Worm (Caenorhabditis elegans) whole organism, L1 larva: ENCODE measurements around the gene egl-45.
A peak's percentile ranks its signal among the peaks of the same experiment; 100 is the strongest.

ENCODE experiments used
- C04F5.9 ChIP-seq: sonication (generic microtip); optimal IDR thresholded peaks from 2 replicates; lab custom pipeline; 2016; ENCODE audit warnings: missing genetic modification characterization, missing compliant biosample characterization
- C34B4.2 ChIP-seq: sonication (generic microtip); optimal IDR thresholded peaks from 2 replicates; lab custom pipeline; 2017; ENCODE audit warnings: mild to moderate bottlenecking, missing genetic modification characterization, missing compliant biosample characterization
- Y116A8C.19 ChIP-seq: sonication (generic microtip); optimal IDR thresholded peaks from 2 replicates; lab custom pipeline; 2016; ENCODE audit warnings: missing compliant biosample characterization, missing genetic modification characterization, borderline replicate concordance
- aha-1 ChIP-seq: fragments of 150-350 bp; optimal IDR thresholded peaks from 2 replicates; lab custom pipeline; 2014; ENCODE audit warnings: missing biosample characterization, missing genetic modification characterization
- aly-2 ChIP-seq: fragments of 150-350 bp; optimal IDR thresholded peaks from 2 replicates; lab custom pipeline; 2014; ENCODE audit warnings: missing biosample characterization, missing genetic modification characterization
- ceh-63 ChIP-seq: fragments of 200-800 bp; sonication (Bioruptor generic); optimal IDR thresholded peaks from 2 replicates; lab custom pipeline; 2018; ENCODE audit warnings: mild to moderate bottlenecking, missing genetic modification characterization, missing compliant biosample characterization
- ceh-8 ChIP-seq: fragments of 200-800 bp; sonication (Bioruptor generic); optimal IDR thresholded peaks from 2 replicates; lab custom pipeline; 2018; ENCODE audit warnings: mild to moderate bottlenecking, missing genetic modification characterization, moderate library complexity, missing compliant biosample characterization
- ceh-82 ChIP-seq, 3 experiments: fragments of 150-350 bp in 1 of 3; sonication (generic microtip) in 2 of 3; optimal IDR thresholded peaks; 2 replicates each; lab custom pipeline; 2014 to 2017; ENCODE audit warnings: missing biosample characterization in 3 of 3, missing genetic modification characterization in 3 of 3
- ceh-90 ChIP-seq: sonication (generic microtip); optimal IDR thresholded peaks from 2 replicates; lab custom pipeline; 2016; ENCODE audit warnings: missing genetic modification characterization, missing compliant biosample characterization
- ces-1 ChIP-seq: fragments of 150-350 bp; optimal IDR thresholded peaks from 2 replicates; lab custom pipeline; 2014; ENCODE audit warnings: missing biosample characterization, missing genetic modification reagents, missing genetic modification characterization
- dsc-1 ChIP-seq: sonication (generic microtip); optimal IDR thresholded peaks from 2 replicates; lab custom pipeline; 2016; ENCODE audit warnings: mild to moderate bottlenecking, missing genetic modification characterization, missing compliant biosample characterization
- efl-1 ChIP-seq, 4 experiments: fragments of 150-350 bp; optimal IDR thresholded peaks in 3 of 4; peaks in 1 of 4; 1 replicate in 1 of 4; 2 replicates in 3 of 4; lab custom pipeline; 2014; ENCODE audit warnings: missing biosample characterization in 2 of 4, missing genetic modification characterization in 2 of 4, missing genetic modification reagents in 2 of 4
- efl-3 ChIP-seq: fragments of 200-800 bp; sonication (Bioruptor generic); optimal IDR thresholded peaks from 2 replicates; lab custom pipeline; 2018; ENCODE audit warnings: mild to moderate bottlenecking, missing genetic modification characterization, missing compliant biosample characterization
- egl-13 ChIP-seq: sonication (generic microtip); optimal IDR thresholded peaks from 2 replicates; lab custom pipeline; 2016; ENCODE audit warnings: missing genotype, missing genetic modification reagents, missing genetic modification characterization, missing compliant biosample characterization
- elt-2 ChIP-seq: sonication (generic microtip); optimal IDR thresholded peaks from 2 replicates; lab custom pipeline; 2016; ENCODE audit warnings: missing genetic modification characterization, mild to moderate bottlenecking, inconsistent platforms, missing compliant biosample characterization, missing genetic modification reagents
- elt-3 ChIP-seq, 6 experiments: fragments of 150-350 bp in 1 of 6; sonication (generic microtip); optimal IDR thresholded peaks; 2 replicates each; lab custom pipeline; 2017 to 2018; ENCODE audit warnings: missing biosample characterization in 6 of 6, missing genetic modification characterization in 6 of 6, inconsistent platforms in 1 of 6
- ets-5 ChIP-seq: fragments of 200-800 bp; sonication (Bioruptor generic); IDR thresholded peaks from 2 replicates; pipeline ENCODE4 v1.3.6; 2022; ENCODE audit warnings: missing genetic modification characterization, missing compliant biosample characterization
- fkh-10 ChIP-seq: sonication (generic microtip); optimal IDR thresholded peaks from 2 replicates; lab custom pipeline; 2017; ENCODE audit warnings: missing biosample characterization, missing genetic modification reagents, missing genetic modification characterization
- fkh-4 ChIP-seq: sonication (generic microtip); optimal IDR thresholded peaks from 2 replicates; lab custom pipeline; 2016; ENCODE audit warnings: missing compliant biosample characterization, missing genetic modification characterization, borderline replicate concordance
- fkh-8 ChIP-seq: sonication (generic microtip); optimal IDR thresholded peaks from 2 replicates; lab custom pipeline; 2016; ENCODE audit warnings: mild to moderate bottlenecking, missing genetic modification characterization, missing compliant biosample characterization
- isw-1 ChIP-seq: fragments of 200-800 bp; sonication (Bioruptor generic); IDR thresholded peaks from 2 replicates; pipeline ENCODE4 v1.3.6; 2022; ENCODE audit warnings: missing genetic modification characterization, missing compliant biosample characterization
- jun-1 ChIP-seq: fragments of 150-350 bp; optimal IDR thresholded peaks from 2 replicates; lab custom pipeline; 2014; ENCODE audit warnings: missing biosample characterization, missing genetic modification reagents, missing genetic modification characterization
- lin-14 ChIP-seq: fragments of 200-800 bp; sonication (Bioruptor generic); optimal IDR thresholded peaks from 2 replicates; lab custom pipeline; 2018; ENCODE audit warnings: mild to moderate bottlenecking, missing genetic modification characterization, moderate library complexity, missing compliant biosample characterization
- lin-35 ChIP-seq, 2 experiments: fragments of 150-350 bp; optimal IDR thresholded peaks; 2 replicates each; lab custom pipeline; 2014; ENCODE audit warnings: missing biosample characterization in 2 of 2, missing genetic modification characterization in 2 of 2, missing genetic modification reagents in 2 of 2
- mdl-1 ChIP-seq, 2 experiments: fragments of 150-350 bp; optimal IDR thresholded peaks; 2 replicates each; lab custom pipeline; 2014 to 2017; ENCODE audit warnings: missing biosample characterization in 2 of 2, missing genetic modification characterization in 2 of 2, inconsistent platforms in 1 of 2
- mep-1 ChIP-seq: fragments of 150-350 bp; optimal IDR thresholded peaks from 2 replicates; lab custom pipeline; 2014; ENCODE audit warnings: missing biosample characterization, missing genetic modification characterization
- nhr-11 ChIP-seq: fragments of 150-350 bp; optimal IDR thresholded peaks from 2 replicates; lab custom pipeline; 2014; ENCODE audit warnings: missing biosample characterization, missing genetic modification characterization
- nhr-12 ChIP-seq: sonication (generic microtip); optimal IDR thresholded peaks from 2 replicates; lab custom pipeline; 2017; ENCODE audit warnings: missing biosample characterization, missing genetic modification characterization
- nhr-28 ChIP-seq: fragments of 150-350 bp; optimal IDR thresholded peaks from 2 replicates; lab custom pipeline; 2014; ENCODE audit warnings: missing biosample characterization, missing genetic modification characterization
- nhr-47 ChIP-seq: sonication (generic microtip); optimal IDR thresholded peaks from 2 replicates; lab custom pipeline; 2016; ENCODE audit warnings: mild to moderate bottlenecking, missing genetic modification characterization, moderate library complexity, missing compliant biosample characterization
- nhr-71 ChIP-seq: sonication (generic microtip); optimal IDR thresholded peaks from 2 replicates; lab custom pipeline; 2016; ENCODE audit warnings: mild to moderate bottlenecking, missing genetic modification characterization, moderate library complexity, missing compliant biosample characterization
- nhr-84 ChIP-seq: sonication (generic microtip); optimal IDR thresholded peaks from 2 replicates; lab custom pipeline; 2017; ENCODE audit warnings: missing biosample characterization, missing genetic modification characterization
- pag-3 ChIP-seq: sonication (generic microtip); optimal IDR thresholded peaks from 2 replicates; lab custom pipeline; 2017; ENCODE audit warnings: missing genetic modification characterization, mild to moderate bottlenecking, missing compliant biosample characterization, antibody characterized with exemption, borderline replicate concordance; ENCODE audit not compliant: insufficient read depth
- pax-3 ChIP-seq: fragments of 200-800 bp; sonication (Bioruptor generic); optimal IDR thresholded peaks from 2 replicates; lab custom pipeline; 2018; ENCODE audit warnings: mild to moderate bottlenecking, missing genetic modification characterization, moderate library complexity, missing compliant biosample characterization
- pqm-1 ChIP-seq: sonication (generic microtip); optimal IDR thresholded peaks from 3 replicates; lab custom pipeline; 2017; ENCODE audit warnings: missing biosample characterization, missing genetic modification characterization
- rnt-1 ChIP-seq: sonication (generic microtip); optimal IDR thresholded peaks from 2 replicates; lab custom pipeline; 2016; ENCODE audit warnings: mild to moderate bottlenecking, missing genetic modification characterization, moderate library complexity, missing compliant biosample characterization
- snpc-4 ChIP-seq: fragments of 150-350 bp; optimal IDR thresholded peaks from 2 replicates; lab custom pipeline; 2014; ENCODE audit warnings: missing biosample characterization, missing genetic modification characterization
- sox-4 ChIP-seq: sonication (generic microtip); optimal IDR thresholded peaks from 2 replicates; lab custom pipeline; 2016; ENCODE audit warnings: missing genetic modification characterization, missing compliant biosample characterization
- sup-37 ChIP-seq: fragments of 200-800 bp; sonication (Bioruptor generic); optimal IDR thresholded peaks from 2 replicates; lab custom pipeline; 2018; ENCODE audit warnings: mild to moderate bottlenecking, missing genetic modification characterization, missing compliant biosample characterization
- swsn-7 ChIP-seq: sonication (generic microtip); optimal IDR thresholded peaks from 2 replicates; lab custom pipeline; 2016; ENCODE audit warnings: missing genetic modification characterization, missing compliant biosample characterization
- tlp-1 ChIP-seq: fragments of 150-350 bp; optimal IDR thresholded peaks from 2 replicates; lab custom pipeline; 2014; ENCODE audit warnings: missing biosample characterization, missing genetic modification characterization
- unc-130 ChIP-seq: fragments of 150-350 bp; optimal IDR thresholded peaks from 2 replicates; lab custom pipeline; 2017; ENCODE audit warnings: missing biosample characterization, missing genetic modification characterization, inconsistent platforms
- unc-86 ChIP-seq: sonication (generic microtip); optimal IDR thresholded peaks from 2 replicates; lab custom pipeline; 2016; ENCODE audit warnings: missing genetic modification characterization, missing compliant biosample characterization
- unc-98 ChIP-seq: fragments of 200-800 bp; sonication (Bioruptor generic); IDR thresholded peaks from 2 replicates; pipeline ENCODE4 v1.3.6; 2022; ENCODE audit warnings: missing genetic modification characterization, missing compliant biosample characterization
- vab-15 ChIP-seq: sonication (generic microtip); optimal IDR thresholded peaks from 2 replicates; lab custom pipeline; 2017; ENCODE audit warnings: missing genotype, mild to moderate bottlenecking, missing genetic modification characterization, missing compliant biosample characterization
- xbp-1 ChIP-seq: sonication (generic microtip); optimal IDR thresholded peaks from 2 replicates; lab custom pipeline; 2016; ENCODE audit warnings: missing genetic modification characterization, missing compliant biosample characterization
- zag-1 ChIP-seq: fragments of 150-350 bp; optimal IDR thresholded peaks from 2 replicates; lab custom pipeline; 2014; ENCODE audit warnings: missing biosample characterization, missing genetic modification characterization
- zip-4 ChIP-seq: fragments of 200-800 bp; sonication (Bioruptor generic); optimal IDR thresholded peaks from 2 replicates; lab custom pipeline; 2018; ENCODE audit warnings: mild to moderate bottlenecking, missing genetic modification characterization, moderate library complexity, missing compliant biosample characterization
- ztf-11 ChIP-seq, 2 experiments: sonication (generic microtip); optimal IDR thresholded peaks; 2 replicates each; lab custom pipeline; 2016 to 2017; ENCODE audit warnings: missing genetic modification characterization in 2 of 2, missing biosample characterization in 1 of 2, missing compliant biosample characterization in 1 of 2
- ztf-4 ChIP-seq: fragments of 150-350 bp; optimal IDR thresholded peaks from 2 replicates; lab custom pipeline; 2014; ENCODE audit warnings: missing biosample characterization, missing genetic modification characterization

egl-45 gene

DNA sequence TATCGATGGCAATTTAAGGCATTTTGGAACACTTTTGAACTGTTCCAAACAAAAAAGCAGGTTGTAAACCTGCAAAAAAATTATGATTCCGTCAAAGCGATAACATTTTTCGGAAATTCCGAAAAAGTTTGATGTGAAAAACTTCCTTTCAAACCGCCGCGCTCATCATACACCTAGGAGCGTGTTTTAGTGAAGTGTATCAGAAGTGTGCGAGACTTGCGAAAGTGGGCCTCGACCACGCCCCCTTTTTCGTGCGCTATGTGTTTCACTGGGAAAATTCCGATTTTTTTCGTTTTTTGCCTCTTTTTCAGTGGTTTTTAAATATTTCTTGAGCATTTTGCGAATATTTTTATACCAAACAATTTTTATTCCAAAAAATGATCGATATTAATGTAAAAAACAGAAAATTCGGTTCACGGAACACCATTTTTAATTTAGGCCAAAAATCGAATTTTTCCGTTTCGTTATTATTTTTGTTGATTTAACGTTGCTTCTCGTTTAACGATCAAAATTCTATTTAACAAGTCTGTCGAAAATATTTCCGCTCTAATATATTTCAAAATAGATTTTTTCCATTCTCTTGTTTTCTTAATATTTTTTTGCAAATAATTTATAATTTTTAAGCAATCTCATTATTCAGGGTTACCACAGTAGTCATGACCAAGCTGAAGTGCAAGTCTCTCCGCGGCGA is 26.2 kb upstream of the egl-45 start, which contains the start of gene rpl-35 (continued):
- peak; percentile 100 for TF ChIP-seq lin-14 (GFP tag; lab: Kevin White, UChicago)
- TF ChIP-seq nhr-47 (tag; lab: Kevin White, UChicago) = peak; percentile 100
- TF ChIP-seq mep-1 = peak; percentile 99
- no peak for TF ChIP-seq tlp-1 (tag; lab: Kevin White, UChicago)
- peak; percentile 98 for TF ChIP-seq ceh-63 (GFP tag; lab: Kevin White, UChicago)
- TF ChIP-seq pqm-1 (tag; lab: Kevin White, UChicago) = peak; percentile 71
- TF ChIP-seq nhr-12 (tag; lab: Kevin White, UChicago) = peak; percentile 79
- peak; percentile 79 for TF ChIP-seq ceh-90
- peak; percentile 100 for TF ChIP-seq dsc-1
- peak; percentile 91 for TF ChIP-seq ces-1 (GFP tag; lab: Kevin White, UChicago)
- TF ChIP-seq elt-2 = peak; percentile 98
- TF ChIP-seq pag-3 (tag; lab: Kevin White, UChicago) = peak; percentile 53
- peak; percentile 98 for TF ChIP-seq fkh-4
- peak; percentile 100 for TF ChIP-seq rnt-1 (tag; lab: Kevin White, UChicago)
- TF ChIP-seq isw-1 (GFP tag; lab: Robert Waterston, UW) = peak; percentile 100
- TF ChIP-seq zip-4 (GFP tag; lab: Kevin White, UChicago) = peak; percentile 98
- peak; percentile 99 for TF ChIP-seq fkh-10 (GFP tag; lab: Kevin White, UChicago)
- TF ChIP-seq C04F5.9 (tag; lab: Kevin White, UChicago) = peak; percentile 98
- peak; percentile 88; the same call in 1 of the 2 replicates for TF ChIP-seq ets-5 (GFP tag; lab: Robert Waterston, UW)
- peak; percentile 99 for TF ChIP-seq jun-1 (tag; lab: Kevin White, UChicago)
- peak; percentile 100 for TF ChIP-seq swsn-7 (tag; lab: Kevin White, UChicago)
- peak; percentile 98 for TF ChIP-seq aha-1 (tag; lab: Kevin White, UChicago)
- TF ChIP-seq sup-37 = peak; percentile 99
- peak; percentile 93 for TF ChIP-seq snpc-4 (tag; lab: Kevin White, UChicago)
- TF ChIP-seq nhr-84 = peak; percentile 95
- peak; percentile 3 to 98 for TF ChIP-seq mdl-1 (tag; optimal IDR thresholded peaks at IDR 0.05; lab: Kevin White, UChicago)
- peak; percentile 100 for TF ChIP-seq ceh-8 (GFP tag; lab: Kevin White, UChicago)
- TF ChIP-seq pax-3 (tag; lab: Kevin White, UChicago) = peak; percentile 99
- TF ChIP-seq zag-1 = peak; percentile 74
- TF ChIP-seq unc-98 (GFP tag; lab: Robert Waterston, UW) = peak; percentile 89; the same call in 1 of the 2 replicates
- peak; percentile 100 for TF ChIP-seq ztf-4 (tag; lab: Kevin White, UChicago)
- TF ChIP-seq fkh-8 (tag; lab: Kevin White, UChicago) = peak; percentile 100
- TF ChIP-seq efl-1 (optimal IDR thresholded peaks at IDR 0.05; lab: Kevin White, UChicago) = peak; percentile 99 to 100
- peak; percentile 100 for TF ChIP-seq efl-1 (GFP tag; optimal IDR thresholded peaks at IDR 0.05 in 1 of 2; lab: Kevin White, UChicago)
- TF ChIP-seq C34B4.2 (tag; lab: Kevin White, UChicago) = peak; percentile 98
- peak; percentile 98 to 100 (median 98) for TF ChIP-seq elt-3 (tag; optimal IDR thresholded peaks at IDR 0.05; lab: Kevin White, UChicago)
- TF ChIP-seq Y116A8C.19 = peak; percentile 61
- TF ChIP-seq xbp-1 (tag; lab: Kevin White, UChicago) = peak; percentile 99
- TF ChIP-seq ceh-82 (tag; optimal IDR thresholded peaks at IDR 0.05; lab: Kevin White, UChicago) = peak; percentile 100
- TF ChIP-seq unc-86 (tag; lab: Kevin White, UChicago) = peak; percentile 100
- peak; percentile 100 for TF ChIP-seq unc-130 (tag; lab: Kevin White, UChicago)
- peak; percentile 98 for TF ChIP-seq sox-4 (tag; lab: Kevin White, UChicago)
- peak; percentile 100 for TF ChIP-seq lin-35 (GFP tag; optimal IDR thresholded peaks at IDR 0.05; lab: Kevin White, UChicago)
- peak; percentile 98 for TF ChIP-seq vab-15 (tag; lab: Kevin White, UChicago)
- peak; percentile 15 for TF ChIP-seq nhr-28 (tag; lab: Kevin White, UChicago)
- TF ChIP-seq ztf-11 (tag; optimal IDR thresholded peaks at IDR 0.05; lab: Kevin White, UChicago) = peak in 1 of 2 experiments; percentile 99
- TF ChIP-seq egl-13 = peak; percentile 99
- peak; percentile 100 for TF ChIP-seq nhr-71 (tag; lab: Kevin White, UChicago)
- TF ChIP-seq nhr-11 (tag; lab: Kevin White, UChicago) = peak; percentile 98
- peak; percentile 99 for TF ChIP-seq aly-2
- TF ChIP-seq efl-3 (GFP tag; lab: Kevin White, UChicago) = peak; percentile 98
